Fruit fly (Drosophila melanogaster) whole organism, embryonic: ENCODE measurements around the gene Arp3.

Experiments used
- ATbp ChIP-seq: fragments of 200-800 bp; sonication (Bioruptor generic); optimal IDR thresholded peaks from 2 replicates; lab custom pipeline; 2017; ENCODE audit warnings: missing biosample characterization, mild to moderate bottlenecking, missing genetic modification characterization, missing genetic modification reagents
- Bdp1 ChIP-seq: fragments of 200-800 bp; sonication (Bioruptor generic); optimal IDR thresholded peaks from 3 replicates; lab custom pipeline; 2016; ENCODE audit warnings: missing biosample characterization, missing genetic modification characterization
- Bteb2 ChIP-seq: fragments of 200-800 bp; sonication (Bioruptor generic); optimal IDR thresholded peaks from 2 replicates; lab custom pipeline; 2016; ENCODE audit warnings: missing biosample characterization, missing genetic modification characterization
- CG10267 ChIP-seq: fragments of 200-800 bp; sonication (Bioruptor generic); optimal IDR thresholded peaks from 2 replicates; lab custom pipeline; 2018; ENCODE audit warnings: missing biosample characterization, mild to moderate bottlenecking, missing genetic modification characterization, moderate library complexity
- CG10431 ChIP-seq: fragments of 200-800 bp; sonication (Bioruptor generic); optimal IDR thresholded peaks from 3 replicates; lab custom pipeline; 2018; ENCODE audit warnings: missing biosample characterization, mild to moderate bottlenecking, missing genetic modification characterization
- CG12942 ChIP-seq: fragments of 200-800 bp; sonication (Bioruptor generic); optimal IDR thresholded peaks from 3 replicates; lab custom pipeline; 2016; ENCODE audit warnings: missing biosample characterization, missing genetic modification characterization
- CG13287 ChIP-seq: fragments of 200-800 bp; sonication (Bioruptor generic); IDR thresholded peaks from 2 replicates; pipeline ENCODE4 v1.3.6; 2022; ENCODE audit warnings: missing biosample characterization, missing genetic modification characterization; ENCODE audit not compliant: partially characterized antibody
- CG13894 ChIP-seq: fragments of 200-800 bp; sonication (Bioruptor generic); optimal IDR thresholded peaks from 3 replicates; lab custom pipeline; 2018; ENCODE audit warnings: missing biosample characterization, mild to moderate bottlenecking, missing genetic modification characterization, moderate library complexity
- CG1529 ChIP-seq: fragments of 200-800 bp; sonication (Bioruptor generic); optimal IDR thresholded peaks from 3 replicates; lab custom pipeline; 2018; ENCODE audit warnings: missing biosample characterization, missing genetic modification characterization
- CG17361 ChIP-seq: fragments of 200-800 bp; sonication (Bioruptor generic); IDR thresholded peaks from 3 replicates; pipeline ENCODE4 v1.3.6; 2022; ENCODE audit warnings: missing biosample characterization, missing genetic modification characterization
- CG2678 ChIP-seq: fragments of 200-800 bp; sonication (Bioruptor generic); optimal IDR thresholded peaks from 3 replicates; lab custom pipeline; 2019; ENCODE audit warnings: missing biosample characterization, mild to moderate bottlenecking, missing genetic modification characterization, moderate library complexity
- CG30020 ChIP-seq: fragments of 200-800 bp; optimal IDR thresholded peaks from 2 replicates; lab custom pipeline; 2019; ENCODE audit warnings: missing biosample characterization, mild to moderate bottlenecking, missing genetic modification characterization, moderate library complexity
- CG3407 ChIP-seq: fragments of 200-800 bp; sonication (Bioruptor generic); optimal IDR thresholded peaks from 2 replicates; lab custom pipeline; 2018; ENCODE audit warnings: missing biosample characterization, mild to moderate bottlenecking, missing genetic modification characterization
- CG34422 ChIP-seq: fragments of 200-800 bp; sonication (Bioruptor generic); IDR thresholded peaks from 3 replicates; pipeline ENCODE4 v1.3.6; 2022; ENCODE audit warnings: missing biosample characterization, missing genetic modification characterization
- CG3847 ChIP-seq: fragments of 200-800 bp; sonication (Bioruptor generic); IDR thresholded peaks from 2 replicates; pipeline ENCODE4 v1.3.6; 2022; ENCODE audit warnings: missing biosample characterization, missing genetic modification characterization
- CG4707 ChIP-seq: fragments of 200-800 bp; sonication (Bioruptor generic); optimal IDR thresholded peaks from 2 replicates; lab custom pipeline; 2018; ENCODE audit warnings: missing biosample characterization, mild to moderate bottlenecking, missing genetic modification characterization, moderate library complexity
- CG5180 ChIP-seq: fragments of 200-800 bp; sonication (Bioruptor generic); optimal IDR thresholded peaks from 3 replicates; lab custom pipeline; 2017; ENCODE audit warnings: missing biosample characterization, missing genetic modification characterization, mild to moderate bottlenecking, moderate library complexity, missing genetic modification reagents
- CG7372 ChIP-seq: fragments of 200-800 bp; sonication (Bioruptor generic); IDR thresholded peaks from 2 replicates; pipeline ENCODE4 v1.3.6; 2022; ENCODE audit warnings: missing biosample characterization, missing genetic modification characterization
- CG8089 ChIP-seq: fragments of 200-800 bp; sonication (Bioruptor generic); optimal IDR thresholded peaks from 3 replicates; lab custom pipeline; 2016; ENCODE audit warnings: missing biosample characterization, missing genetic modification characterization
- CTCF ChIP-seq: fragments of 200-800 bp; sonication (Bioruptor generic); optimal IDR thresholded peaks from 2 replicates; lab custom pipeline; 2017; ENCODE audit warnings: missing biosample characterization, mild to moderate bottlenecking, missing genetic modification characterization, moderate library complexity
- Dek ChIP-seq: fragments of 200-800 bp; sonication (Bioruptor generic); optimal IDR thresholded peaks from 3 replicates; lab custom pipeline; 2019; ENCODE audit warnings: missing biosample characterization, mild to moderate bottlenecking, missing genetic modification characterization, moderate library complexity
- Dip2 ChIP-seq: fragments of 200-800 bp; sonication (Bioruptor generic); IDR thresholded peaks from 2 replicates; pipeline ENCODE4 v1.3.6; 2022; ENCODE audit warnings: missing biosample characterization, missing genetic modification characterization
- Dp ChIP-seq: fragments of 200-800 bp; sonication (Bioruptor generic); optimal IDR thresholded peaks from 2 replicates; lab custom pipeline; 2018; ENCODE audit warnings: missing biosample characterization, mild to moderate bottlenecking, missing genetic modification characterization, moderate library complexity
- Elba2 ChIP-seq: fragments of 200-800 bp; sonication (Bioruptor generic); optimal IDR thresholded peaks from 3 replicates; lab custom pipeline; 2016; ENCODE audit warnings: missing biosample characterization, missing genetic modification characterization
- Fer3 ChIP-seq: fragments of 200-800 bp; sonication (Bioruptor generic); optimal IDR thresholded peaks from 2 replicates; lab custom pipeline; 2018; ENCODE audit warnings: missing biosample characterization, mild to moderate bottlenecking, missing genetic modification characterization, moderate library complexity
- H15 ChIP-seq: fragments of 200-800 bp; sonication (Bioruptor generic); IDR thresholded peaks from 3 replicates; pipeline ENCODE4 v1.3.6; 2022; ENCODE audit warnings: missing biosample characterization, missing genetic modification characterization
- HmgD ChIP-seq: fragments of 200-800 bp; sonication (Bioruptor generic); optimal IDR thresholded peaks from 3 replicates; lab custom pipeline; 2016; ENCODE audit warnings: missing biosample characterization, missing genetic modification characterization
- HmgZ ChIP-seq: fragments of 200-800 bp; sonication (Bioruptor generic); optimal IDR thresholded peaks from 2 replicates; lab custom pipeline; 2018; ENCODE audit warnings: missing biosample characterization, mild to moderate bottlenecking, missing genetic modification characterization
- Hr78 ChIP-seq, 2 experiments: fragments of 200-800 bp in 1 of 2; fragments of >200 bp in 1 of 2; sonication (Bioruptor generic) in 1 of 2; optimal IDR thresholded peaks; 2 replicates each; lab custom pipeline; 2017 to 2019; ENCODE audit warnings: missing biosample characterization in 2 of 2, missing genetic modification characterization in 2 of 2, mild to moderate bottlenecking in 1 of 2, moderate library complexity in 1 of 2
- Hsf ChIP-seq: fragments of 200-800 bp; sonication (Bioruptor generic); optimal IDR thresholded peaks from 3 replicates; lab custom pipeline; 2016; ENCODE audit warnings: missing biosample characterization, missing genetic modification characterization
- NK7.1 ChIP-seq: fragments of 200-800 bp; sonication (Bioruptor generic); optimal IDR thresholded peaks from 3 replicates; lab custom pipeline; 2016; ENCODE audit warnings: missing biosample characterization, missing genetic modification characterization
- Oli ChIP-seq: fragments of 200-800 bp; sonication (Bioruptor generic); optimal IDR thresholded peaks from 2 replicates; lab custom pipeline; 2018; ENCODE audit warnings: missing biosample characterization, mild to moderate bottlenecking, missing genetic modification characterization, moderate library complexity
- Ssrp ChIP-seq: fragments of 200-800 bp; sonication (Bioruptor generic); optimal IDR thresholded peaks from 2 replicates; lab custom pipeline; 2018; ENCODE audit warnings: missing biosample characterization, mild to moderate bottlenecking, missing genetic modification characterization, moderate library complexity
- Trl ChIP-seq, 3 experiments: fragments of >200 bp in 2 of 3; fragments of 200-800 bp in 1 of 3; sonication (Bioruptor generic) in 1 of 3; optimal IDR thresholded peaks; 2 replicates in 1 of 3; 3 replicates in 2 of 3; lab custom pipeline; 2016 to 2017; ENCODE audit warnings: missing biosample characterization in 1 of 3, missing genetic modification characterization in 1 of 3
- ase ChIP-seq: fragments of 200-800 bp; sonication (Bioruptor generic); IDR thresholded peaks from 3 replicates; pipeline ENCODE4 v1.3.6; 2022; ENCODE audit warnings: missing biosample characterization, missing genetic modification characterization
- bigmax ChIP-seq: fragments of 200-800 bp; sonication (Bioruptor generic); optimal IDR thresholded peaks from 2 replicates; lab custom pipeline; 2018; ENCODE audit warnings: missing biosample characterization, mild to moderate bottlenecking, missing genetic modification characterization
- btn ChIP-seq: fragments of 200-800 bp; sonication (Bioruptor generic); optimal IDR thresholded peaks from 2 replicates; lab custom pipeline; 2016; ENCODE audit warnings: missing biosample characterization, missing genetic modification characterization
- chm ChIP-seq: fragments of 200-800 bp; sonication (Bioruptor generic); IDR thresholded peaks from 2 replicates; pipeline ENCODE4 v1.3.6; 2022; ENCODE audit warnings: missing biosample characterization, missing genetic modification characterization
- ci ChIP-seq: fragments of 200-800 bp; sonication (Bioruptor generic); IDR thresholded peaks from 3 replicates; pipeline ENCODE4 v1.3.6; 2022; ENCODE audit warnings: missing biosample characterization, missing genetic modification characterization
- dpn ChIP-seq, 2 experiments: fragments of 200-800 bp; sonication (Bioruptor generic); optimal IDR thresholded peaks; 3 replicates each; lab custom pipeline; 2016; ENCODE audit warnings: missing biosample characterization in 2 of 2, missing genetic modification characterization in 2 of 2
- eve ChIP-seq, 2 experiments: fragments of >200 bp; optimal IDR thresholded peaks; 2 replicates each; lab custom pipeline; 2017; ENCODE audit warnings: missing biosample characterization in 2 of 2, missing genetic modification characterization in 2 of 2
- h ChIP-seq: fragments of >200 bp; optimal IDR thresholded peaks from 2 replicates; lab custom pipeline; 2017
- ham ChIP-seq: fragments of 200-800 bp; sonication (Bioruptor generic); IDR thresholded peaks from 2 replicates; pipeline ENCODE4 v1.3.6; 2022; ENCODE audit warnings: missing biosample characterization, missing genetic modification characterization
- hth ChIP-seq: fragments of >200 bp; optimal IDR thresholded peaks from 2 replicates; lab custom pipeline; 2017; ENCODE audit warnings: inconsistent platforms
- odd ChIP-seq: fragments of 200-800 bp; sonication (Bioruptor generic); optimal IDR thresholded peaks from 2 replicates; lab custom pipeline; 2017; ENCODE audit warnings: missing biosample characterization, mild to moderate bottlenecking, missing genetic modification characterization
- p53 ChIP-seq: fragments of 200-800 bp; sonication (Bioruptor generic); optimal IDR thresholded peaks from 2 replicates; lab custom pipeline; 2016; ENCODE audit warnings: missing biosample characterization, missing genetic modification characterization
- phol ChIP-seq: fragments of 200-800 bp; sonication (Bioruptor generic); optimal IDR thresholded peaks from 3 replicates; lab custom pipeline; 2018; ENCODE audit warnings: missing biosample characterization, mild to moderate bottlenecking, missing genetic modification characterization, moderate library complexity
- repo ChIP-seq: fragments of 200-800 bp; sonication (Bioruptor generic); optimal IDR thresholded peaks from 2 replicates; lab custom pipeline; 2016; ENCODE audit warnings: missing biosample characterization, missing genetic modification characterization
- sens ChIP-seq: fragments of 200-800 bp; sonication (Bioruptor generic); peaks from one replicate; lab custom pipeline; 2016; ENCODE audit warnings: missing biosample characterization, missing genetic modification characterization
- tin ChIP-seq: fragments of 200-800 bp; sonication (Bioruptor generic); optimal IDR thresholded peaks from 3 replicates; lab custom pipeline; 2016; ENCODE audit warnings: missing biosample characterization, missing genetic modification characterization
- tna ChIP-seq: fragments of 200-800 bp; sonication (Bioruptor generic); IDR thresholded peaks from 2 replicates; pipeline ENCODE4 v1.3.6; 2022; ENCODE audit warnings: missing biosample characterization, missing genetic modification characterization; ENCODE audit not compliant: partially characterized antibody
- zen2 ChIP-seq: fragments of 200-800 bp; sonication (Bioruptor generic); IDR thresholded peaks from 3 replicates; pipeline ENCODE4 v1.3.6; 2022; ENCODE audit warnings: missing biosample characterization, missing genetic modification characterization; ENCODE audit not compliant: partially characterized antibody

Arp3 gene

dm6 chr3L:8081822-8082221 is 33.9 kb downstream of the Arp3 start (continued):
- TF ChIP-seq Fer3 (tag; lab: Kevin White, UChicago) (peak; percentile 46), tna (GFP tag; lab: Robert Waterston, UW) (no peak), CG4707 (GFP tag; lab: Kevin White, UChicago) (peak; percentile 44), tin (GFP tag; lab: Kevin White, UChicago) (no peak), Oli (tag; lab: Kevin White, UChicago) (no peak), repo (GFP tag; lab: Kevin White, UChicago) (no peak), CG5180 (GFP tag; lab: Kevin White, UChicago) (peak; percentile 43), CG10431 (GFP tag; lab: Kevin White, UChicago) (peak; percentile 24), Hsf (peak; percentile 26), ase (GFP tag; lab: Robert Waterston, UW) (no peak), HmgD (GFP tag; lab: Kevin White, UChicago) (no peak), Trl (optimal IDR thresholded peaks at IDR 0.05; lab: Kevin White, UChicago) (peak; percentile 85 to 95), Trl (GFP tag; optimal IDR thresholded peaks at IDR 0.05; lab: Kevin White, UChicago) (peak; percentile 64), chm (no peak; the same call in 1 of the 2 replicates), CG34422 (GFP tag; lab: Robert Waterston, UW) (peak; percentile 48; the same call in 1 of the 3 replicates), odd (GFP tag; lab: Kevin White, UChicago) (peak; percentile 46), CG3847 (GFP tag; lab: Robert Waterston, UW) (no peak), CG2678 (tag; lab: Kevin White, UChicago) (peak; percentile 42), ham (GFP tag; lab: Robert Waterston, UW) (no peak), CG8089 (GFP tag; lab: Kevin White, UChicago) (no peak), H15 (no peak), p53 (GFP tag; lab: Kevin White, UChicago) (no peak), CG13287 (peak; percentile 72), Elba2 (GFP tag; lab: Kevin White, UChicago) (no peak), btn (GFP tag; lab: Kevin White, UChicago) (no peak), NK7.1 (GFP tag; lab: Kevin White, UChicago) (no peak), bigmax (no peak), sens (GFP tag; lab: Kevin White, UChicago) (peak; percentile 83), CTCF (peak; percentile 35), h (lab: Kevin White, UChicago) (no peak), eve (GFP tag; optimal IDR thresholded peaks at IDR 0.05; lab: Kevin White, UChicago) (peak in 1 of 2 experiments; percentile 60), CG3407 (GFP tag; lab: Kevin White, UChicago) (no peak), Bdp1 (GFP tag; lab: Kevin White, UChicago) (no peak), phol (no peak), CG12942 (GFP tag; lab: Kevin White, UChicago) (no peak), zen2 (GFP tag; lab: Robert Waterston, UW) (peak; percentile 68), Dp (peak; percentile 38), ATbp (GFP tag; lab: Kevin White, UChicago) (peak; percentile 46), HmgZ (tag; lab: Kevin White, UChicago) (peak; percentile 61), CG13894 (peak; percentile 60), CG30020 (tag; lab: Kevin White, UChicago) (no peak), CG17361 (no peak), Dek (tag; lab: Kevin White, UChicago) (peak; percentile 17), dpn (GFP tag; optimal IDR thresholded peaks at IDR 0.05; lab: Kevin White, UChicago) (peak; percentile 13 to 42), hth (no peak), CG7372 (GFP tag; lab: Robert Waterston, UW) (no peak), ci (peak; percentile 90; the same call in 2 of the 3 replicates), Ssrp (tag; lab: Kevin White, UChicago) (no peak), Bteb2 (GFP tag; lab: Kevin White, UChicago) (no peak), Dip2 (GFP tag; lab: Robert Waterston, UW) (no peak), CG10267 (tag; lab: Kevin White, UChicago) (peak; percentile 67), CG1529 (GFP tag; lab: Kevin White, UChicago) (peak; percentile 29), Hr78 (GFP tag; optimal IDR thresholded peaks at IDR 0.05; lab: Kevin White, UChicago) (no peak)
